Fruit fly (Drosophila melanogaster) whole organism, wandering third instar larva: ENCODE measurements around the gene Sgsf.

Experiments used
- OdsH ChIP-seq: fragments of 200-800 bp; sonication (Bioruptor generic); optimal IDR thresholded peaks from 2 replicates; lab custom pipeline; 2016; ENCODE audit warnings: missing biosample characterization, mild to moderate bottlenecking, missing genetic modification characterization
- dmrt93B ChIP-seq: fragments of 200-800 bp; sonication (Bioruptor generic); optimal IDR thresholded peaks from 2 replicates; lab custom pipeline; 2018; ENCODE audit warnings: missing biosample characterization, mild to moderate bottlenecking, missing genetic modification characterization
- psq ChIP-seq: fragments of 200-800 bp; sonication (Bioruptor generic); optimal IDR thresholded peaks from 3 replicates; lab custom pipeline; 2017; ENCODE audit warnings: missing biosample characterization, mild to moderate bottlenecking, missing genetic modification characterization, moderate library complexity

dm6 chr3R:12356044-12356443 lies 14.6 kb downstream of the Sgsf start, which contains the start of gene MBD-R2:
- no peak for TF ChIP-seq psq (GFP tag; lab: Kevin White, UChicago)
- no peak for TF ChIP-seq OdsH (GFP tag; lab: Kevin White, UChicago)
- TF ChIP-seq dmrt93B (GFP tag; lab: Kevin White, UChicago), result no peak
